Fruit fly (Drosophila melanogaster) whole organism, embryonic: Measurements from ENCODE around the gene wit.

ENCODE experiments used
- ATbp ChIP-seq: fragments of 200-800 bp; sonication (Bioruptor generic); optimal IDR thresholded peaks from 2 replicates; lab custom pipeline; 2017; ENCODE audit warnings: missing biosample characterization, mild to moderate bottlenecking, missing genetic modification characterization, missing genetic modification reagents
- Aef1 ChIP-seq: fragments of 200-800 bp; sonication (Bioruptor generic); IDR thresholded peaks from 3 replicates; pipeline ENCODE4 v1.3.6; 2022; ENCODE audit warnings: missing biosample characterization, missing genetic modification characterization
- Atf-2 ChIP-seq: fragments of 200-800 bp; sonication (Bioruptor generic); optimal IDR thresholded peaks from 2 replicates; lab custom pipeline; 2016; ENCODE audit warnings: missing biosample characterization, missing genetic modification characterization
- Awh ChIP-seq: fragments of 200-800 bp; sonication (Bioruptor generic); IDR thresholded peaks from 2 replicates; pipeline ENCODE4, ENCODE4 v1.3.6; 2022; ENCODE audit warnings: missing biosample characterization, missing genetic modification characterization
- B-H1 ChIP-seq: fragments of 200-800 bp; sonication (Bioruptor generic); IDR thresholded peaks from 3 replicates; pipeline ENCODE4 v1.3.6; 2022; ENCODE audit warnings: missing biosample characterization, missing genetic modification characterization
- CG10267 ChIP-seq: fragments of 200-800 bp; sonication (Bioruptor generic); optimal IDR thresholded peaks from 2 replicates; lab custom pipeline; 2018; ENCODE audit warnings: missing biosample characterization, mild to moderate bottlenecking, missing genetic modification characterization, moderate library complexity
- CG11560 ChIP-seq: fragments of 200-800 bp; sonication (Bioruptor generic); IDR thresholded peaks from 3 replicates; pipeline ENCODE4 v1.3.6; 2022; ENCODE audit warnings: missing biosample characterization, missing genetic modification characterization
- CG11723 ChIP-seq: fragments of 200-800 bp; sonication (Bioruptor generic); optimal IDR thresholded peaks from 2 replicates; lab custom pipeline; 2017; ENCODE audit warnings: missing biosample characterization, mild to moderate bottlenecking, missing genetic modification characterization
- CG12071 ChIP-seq: fragments of 200-800 bp; sonication (Bioruptor generic); optimal IDR thresholded peaks from 3 replicates; lab custom pipeline; 2018; ENCODE audit warnings: missing biosample characterization, mild to moderate bottlenecking, missing genetic modification characterization
- CG12299 ChIP-seq: fragments of 200-800 bp; sonication (Bioruptor generic); optimal IDR thresholded peaks from 2 replicates; lab custom pipeline; 2018; ENCODE audit warnings: missing biosample characterization, mild to moderate bottlenecking, missing genetic modification characterization
- CG14441 ChIP-seq: fragments of 200-800 bp; sonication (Bioruptor generic); IDR thresholded peaks from 2 replicates; pipeline ENCODE4 v1.3.6; 2022; ENCODE audit warnings: missing biosample characterization, missing genetic modification characterization
- CG1529 ChIP-seq: fragments of 200-800 bp; sonication (Bioruptor generic); optimal IDR thresholded peaks from 3 replicates; lab custom pipeline; 2018; ENCODE audit warnings: missing biosample characterization, missing genetic modification characterization
- CG17829 ChIP-seq: fragments of 200-800 bp; optimal IDR thresholded peaks from 2 replicates; lab custom pipeline; 2019; ENCODE audit warnings: missing biosample characterization, mild to moderate bottlenecking, missing genetic modification characterization, moderate library complexity
- CG17912 ChIP-seq: fragments of 200-800 bp; sonication (Bioruptor generic); optimal IDR thresholded peaks from 2 replicates; lab custom pipeline; 2018; ENCODE audit warnings: missing biosample characterization, mild to moderate bottlenecking, missing genetic modification characterization
- CG1792 ChIP-seq: fragments of 200-800 bp; sonication (Bioruptor generic); optimal IDR thresholded peaks from 2 replicates; lab custom pipeline; 2016; ENCODE audit warnings: missing biosample characterization, missing genetic modification characterization
- CG2678 ChIP-seq: fragments of 200-800 bp; sonication (Bioruptor generic); optimal IDR thresholded peaks from 3 replicates; lab custom pipeline; 2019; ENCODE audit warnings: missing biosample characterization, mild to moderate bottlenecking, missing genetic modification characterization, moderate library complexity
- CG3065 ChIP-seq: fragments of 200-800 bp; sonication (Bioruptor generic); optimal IDR thresholded peaks from 2 replicates; lab custom pipeline; 2016; ENCODE audit warnings: missing biosample characterization, missing genetic modification characterization
- CG31224 ChIP-seq: fragments of 200-800 bp; sonication (Bioruptor generic); IDR thresholded peaks from 2 replicates; pipeline ENCODE4 v1.3.6; 2022; ENCODE audit warnings: missing biosample characterization, missing genetic modification characterization
- CG31365 ChIP-seq: fragments of 200-800 bp; sonication (Bioruptor generic); optimal IDR thresholded peaks from 2 replicates; lab custom pipeline; 2018; ENCODE audit warnings: missing biosample characterization, mild to moderate bottlenecking, missing genetic modification characterization
- CG3726 ChIP-seq: fragments of 200-800 bp; sonication (Bioruptor generic); IDR thresholded peaks from 3 replicates; pipeline ENCODE4, ENCODE4 v1.3.6; 2022; ENCODE audit warnings: missing biosample characterization, missing genetic modification characterization
- CG6272 ChIP-seq: fragments of 200-800 bp; sonication (Bioruptor generic); IDR thresholded peaks from 2 replicates; pipeline ENCODE4 v1.3.6; 2022; ENCODE audit warnings: missing biosample characterization, missing genetic modification characterization
- CG6765 ChIP-seq: fragments of 200-800 bp; sonication (Bioruptor generic); optimal IDR thresholded peaks from 3 replicates; lab custom pipeline; 2017; ENCODE audit warnings: missing biosample characterization, mild to moderate bottlenecking, missing genetic modification characterization
- CG6854 ChIP-seq: fragments of 200-800 bp; sonication (Bioruptor generic); optimal IDR thresholded peaks from 3 replicates; lab custom pipeline; 2017; ENCODE audit warnings: missing biosample characterization, mild to moderate bottlenecking, missing genetic modification characterization
- CG8924 ChIP-seq: fragments of 200-800 bp; optimal IDR thresholded peaks from 3 replicates; lab custom pipeline; 2019; ENCODE audit warnings: missing biosample characterization, mild to moderate bottlenecking, missing genetic modification characterization, moderate library complexity
- CG8944 ChIP-seq: fragments of 200-800 bp; sonication (Bioruptor generic); optimal IDR thresholded peaks from 3 replicates; lab custom pipeline; 2016; ENCODE audit warnings: missing biosample characterization, missing genetic modification characterization
- Fer1 ChIP-seq: fragments of 200-800 bp; sonication (Bioruptor generic); optimal IDR thresholded peaks from 2 replicates; lab custom pipeline; 2017; ENCODE audit warnings: missing biosample characterization, mild to moderate bottlenecking, missing genetic modification characterization
- Hey ChIP-seq: fragments of 200-800 bp; sonication (Bioruptor generic); optimal IDR thresholded peaks from 3 replicates; lab custom pipeline; 2018; ENCODE audit warnings: missing biosample characterization, mild to moderate bottlenecking, missing genetic modification characterization
- Hr3 ChIP-seq: fragments of 200-800 bp; sonication (Bioruptor generic); optimal IDR thresholded peaks from 3 replicates; lab custom pipeline; 2016; ENCODE audit warnings: missing biosample characterization, missing genetic modification characterization
- Hsf ChIP-seq: fragments of 200-800 bp; sonication (Bioruptor generic); optimal IDR thresholded peaks from 3 replicates; lab custom pipeline; 2016; ENCODE audit warnings: missing biosample characterization, missing genetic modification characterization
- Mes4 ChIP-seq: fragments of 200-800 bp; sonication (Bioruptor generic); optimal IDR thresholded peaks from 2 replicates; lab custom pipeline; 2016; ENCODE audit warnings: missing biosample characterization, missing genetic modification characterization
- Oli ChIP-seq: fragments of 200-800 bp; sonication (Bioruptor generic); optimal IDR thresholded peaks from 2 replicates; lab custom pipeline; 2018; ENCODE audit warnings: missing biosample characterization, mild to moderate bottlenecking, missing genetic modification characterization, moderate library complexity
- Pdp1 ChIP-seq, 2 experiments: fragments of 200-800 bp; sonication (Bioruptor generic); optimal IDR thresholded peaks; 3 replicates each; lab custom pipeline; 2016; ENCODE audit warnings: missing biosample characterization in 2 of 2, missing genetic modification characterization in 2 of 2, mild to moderate bottlenecking in 1 of 2, moderate library complexity in 1 of 2
- Scr ChIP-seq: fragments of 200-800 bp; sonication (Bioruptor generic); IDR thresholded peaks from 2 replicates; pipeline ENCODE4 v1.3.6; 2022; ENCODE audit warnings: missing biosample characterization, missing genetic modification characterization; ENCODE audit not compliant: partially characterized antibody
- Xbp1 ChIP-seq: fragments of 200-800 bp; sonication (Bioruptor generic); optimal IDR thresholded peaks from 3 replicates; lab custom pipeline; 2016; ENCODE audit warnings: missing biosample characterization, mild to moderate bottlenecking, missing genetic modification characterization
- amos ChIP-seq: fragments of 200-800 bp; sonication (Bioruptor generic); IDR thresholded peaks from 2 replicates; pipeline ENCODE4 v1.3.6; 2022; ENCODE audit warnings: missing biosample characterization, missing genetic modification characterization; ENCODE audit not compliant: partially characterized antibody
- ato ChIP-seq: fragments of 200-800 bp; sonication (Bioruptor generic); IDR thresholded peaks from 2 replicates; pipeline ENCODE4 v1.3.6; 2022; ENCODE audit warnings: missing biosample characterization, missing genetic modification characterization; ENCODE audit not compliant: partially characterized antibody
- bowl ChIP-seq: fragments of 200-800 bp; sonication (Bioruptor generic); IDR thresholded peaks from 2 replicates; pipeline ENCODE4 v1.3.6; 2022; ENCODE audit warnings: missing biosample characterization, missing genetic modification characterization
- br ChIP-seq: fragments of >200 bp; optimal IDR thresholded peaks from 2 replicates; lab custom pipeline; 2017
- emc ChIP-seq: fragments of 200-800 bp; sonication (Bioruptor generic); optimal IDR thresholded peaks from 2 replicates; lab custom pipeline; 2016; ENCODE audit warnings: missing biosample characterization, missing genetic modification characterization
- hb ChIP-seq: fragments of 200-800 bp; sonication (Bioruptor generic); IDR thresholded peaks from 3 replicates; pipeline ENCODE4 v1.3.6; 2022; ENCODE audit warnings: missing biosample characterization, missing genetic modification characterization; ENCODE audit not compliant: partially characterized antibody
- insv ChIP-seq, 2 experiments: fragments of 200-800 bp; sonication (Bioruptor generic); optimal IDR thresholded peaks; 3 replicates each; lab custom pipeline; 2016 to 2018; ENCODE audit warnings: missing biosample characterization in 2 of 2, missing genetic modification characterization in 2 of 2
- ken ChIP-seq: fragments of 200-800 bp; sonication (Bioruptor generic); IDR thresholded peaks from 3 replicates; pipeline ENCODE4 v1.3.6; 2022; ENCODE audit warnings: missing biosample characterization, missing genetic modification characterization
- kni ChIP-seq: fragments of 200-800 bp; sonication (Bioruptor generic); optimal IDR thresholded peaks from 3 replicates; lab custom pipeline; 2017; ENCODE audit warnings: mild to moderate bottlenecking, missing biosample characterization, missing genetic modification reagents, missing genetic modification characterization
- pzg ChIP-seq: fragments of 200-800 bp; sonication (Bioruptor generic); optimal IDR thresholded peaks from 3 replicates; lab custom pipeline; 2018; ENCODE audit warnings: missing biosample characterization, mild to moderate bottlenecking, missing genetic modification characterization, moderate library complexity
- ro ChIP-seq: fragments of 200-800 bp; sonication (Bioruptor generic); IDR thresholded peaks from 2 replicates; pipeline ENCODE4 v1.3.6; 2022; ENCODE audit warnings: missing biosample characterization, missing genetic modification characterization
- sima ChIP-seq: fragments of 200-800 bp; sonication (Bioruptor generic); optimal IDR thresholded peaks from 2 replicates; lab custom pipeline; 2016; ENCODE audit warnings: missing biosample characterization, missing genetic modification characterization
- ssp ChIP-seq: fragments of 200-800 bp; sonication (Bioruptor generic); IDR thresholded peaks from 2 replicates; pipeline ENCODE4 v1.3.6; 2022; ENCODE audit warnings: missing biosample characterization, missing genetic modification characterization
- stc ChIP-seq: fragments of 200-800 bp; sonication (Bioruptor generic); IDR thresholded peaks from 2 replicates; pipeline ENCODE4 v1.3.6; 2022; ENCODE audit warnings: missing biosample characterization, missing genetic modification characterization
- wek ChIP-seq: fragments of 200-800 bp; sonication (Bioruptor generic); optimal IDR thresholded peaks from 3 replicates; lab custom pipeline; 2018; ENCODE audit warnings: missing biosample characterization, mild to moderate bottlenecking, missing genetic modification characterization, moderate library complexity
- wor ChIP-seq: fragments of 200-800 bp; sonication (Bioruptor generic); IDR thresholded peaks from 2 replicates; pipeline ENCODE4 v1.3.6; 2022; ENCODE audit warnings: missing biosample characterization, missing genetic modification characterization

The wit gene

dm6 chr3L:4108844-4109494, 37.5 kb upstream of the wit start (continued):
- TF ChIP-seq ssp (GFP tag; lab: Robert Waterston, UW) (peak; percentile 25; the same call in 1 of the 2 replicates), pzg (GFP tag; lab: Kevin White, UChicago) (no peak), Hsf (peak; percentile 70), kni (GFP tag; lab: Kevin White, UChicago) (no peak), Hey (no peak), Scr (GFP tag; lab: Robert Waterston, UW) (no peak), stc (GFP tag; lab: Robert Waterston, UW) (no peak), ro (GFP tag; lab: Robert Waterston, UW) (peak; percentile 32; the same call in 1 of the 2 replicates), CG12299 (peak; percentile 25), ATbp (peak; percentile 68), Awh (GFP tag; lab: Robert Waterston, UW) (no peak), ato (GFP tag; lab: Robert Waterston, UW) (no peak), CG11560 (tag; lab: Robert Waterston, UW) (no peak), CG31224 (no peak), CG3726 (no peak), Oli (peak; percentile 83), CG6854 (GFP tag; lab: Kevin White, UChicago) (peak; percentile 5), CG1792 (GFP tag; lab: Kevin White, UChicago) (peak; percentile 38), Pdp1 (GFP tag; optimal IDR thresholded peaks at IDR 0.05; lab: Kevin White, UChicago) (peak; percentile 53 to 80), CG1529 (peak; percentile 62), wor (0 out of 2 replicates have a peak, but pooled peaks have one; percentile 35), CG8924 (peak; percentile 84), CG6765 (GFP tag; lab: Kevin White, UChicago) (peak; percentile 58), Aef1 (peak; percentile 46), hb (GFP tag; lab: Robert Waterston, UW) (no peak), Hr3 (GFP tag; lab: Kevin White, UChicago) (peak; percentile 69), CG8944 (GFP tag; lab: Kevin White, UChicago) (peak; percentile 52), wek (GFP tag; lab: Kevin White, UChicago) (no peak), br (lab: Kevin White, UChicago) (no peak), CG10267 (tag; lab: Kevin White, UChicago) (peak; percentile 71), insv (GFP tag; optimal IDR thresholded peaks at IDR 0.05; lab: Kevin White, UChicago) (peak in 1 of 2 experiments; percentile 26), emc (no peak), CG17829 (tag; lab: Kevin White, UChicago) (peak; percentile 74), B-H1 (GFP tag; lab: Robert Waterston, UW) (0 out of 3 replicates have a peak, but pooled peaks have one; percentile 18), CG31365 (tag; lab: Kevin White, UChicago) (peak; percentile 32), CG14441 (GFP tag; lab: Robert Waterston, UW) (peak; percentile 58), Mes4 (peak; percentile 11), amos (no peak), Fer1 (peak; percentile 80), Atf-2 (GFP tag; lab: Kevin White, UChicago) (peak; percentile 65), CG12071 (GFP tag; lab: Kevin White, UChicago) (peak; percentile 30), bowl (GFP tag; lab: Robert Waterston, UW) (peak; percentile 47; the same call in 1 of the 2 replicates), CG2678 (tag; lab: Kevin White, UChicago) (peak; percentile 90), ken (GFP tag; lab: Robert Waterston, UW) (peak; percentile 51; the same call in 1 of the 3 replicates), CG11723 (GFP tag; lab: Kevin White, UChicago) (peak; percentile 77), CG6272 (peak; percentile 58), CG17912 (GFP tag; lab: Kevin White, UChicago) (no peak), Xbp1 (peak; percentile 72), CG3065 (GFP tag; lab: Kevin White, UChicago) (no peak), sima (GFP tag; lab: Kevin White, UChicago) (no peak)
